Worm (Caenorhabditis elegans): ENCODE data around the gene Y97E10AR.6.

The Y97E10AR.6 gene

DNA sequence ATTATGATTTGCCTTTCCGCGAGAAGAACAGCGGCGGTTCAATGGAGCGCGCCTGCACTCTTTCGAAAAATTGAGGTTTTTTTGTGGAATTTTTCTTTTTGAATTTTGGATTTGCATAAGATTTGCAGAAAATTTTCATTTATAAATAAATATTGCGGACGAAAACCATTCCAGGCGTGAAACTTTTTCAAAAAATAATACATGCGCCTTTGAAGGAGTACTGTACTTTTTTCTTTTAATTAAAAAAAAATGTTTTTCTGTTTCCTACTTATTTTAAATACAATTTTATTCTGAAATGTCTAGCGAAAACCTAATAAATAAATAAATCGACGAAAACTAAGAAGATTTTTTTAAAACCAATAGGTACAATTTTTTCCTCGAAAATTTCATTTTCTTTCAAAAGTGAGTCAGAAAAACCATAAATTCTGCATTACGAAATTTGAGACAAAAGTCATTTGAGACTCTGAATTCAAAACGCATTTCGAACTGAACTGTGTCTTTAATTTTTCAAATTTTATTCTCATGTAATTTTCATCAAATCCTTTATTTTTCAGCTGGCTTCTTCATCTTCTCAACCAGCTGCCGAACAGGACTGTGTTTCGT is 32.7 kb downstream of the Y97E10AR.6 start, which contains the start of gene F26D11.1:
F26D11.1 (plus strand) TSS at position 553 of the 603 bp plus-strand sequence.
- TF ChIP-seq alr-1 (tag; optimal IDR thresholded peaks at IDR 0.05) = no peak
- TF ChIP-seq nhr-77 (tag; optimal IDR thresholded peaks at IDR 0.05) = no peak
- no peak for TF ChIP-seq peb-1 (tag; optimal IDR thresholded peaks at IDR 0.05)
- TF ChIP-seq fos-1 (tag; optimal IDR thresholded peaks at IDR 0.05) = no peak
- TF ChIP-seq nhr-23 (tag; optimal IDR thresholded peaks at IDR 0.05) = no peak
- TF ChIP-seq crh-2 (tag; optimal IDR thresholded peaks at IDR 0.05) = no peak
- TF ChIP-seq ZK546.5 (tag; optimal IDR thresholded peaks at IDR 0.05) = no peak
- TF ChIP-seq Y55F3AM.14 (GFP tag; optimal IDR thresholded peaks at IDR 0.05) = no peak
- TF ChIP-seq mab-5 (tag; optimal IDR thresholded peaks at IDR 0.05) = no peak
- TF ChIP-seq lin-39 (tag; optimal IDR thresholded peaks at IDR 0.05) = no peak
- no peak for TF ChIP-seq ztf-11 (tag; optimal IDR thresholded peaks at IDR 0.05)
- TF ChIP-seq nhr-12 (tag; optimal IDR thresholded peaks at IDR 0.05) = no peak
- TF ChIP-seq skn-1 (tag; optimal IDR thresholded peaks at IDR 0.05) = no peak
- TF ChIP-seq sem-4 (tag; optimal IDR thresholded peaks at IDR 0.05) = no peak
- TF ChIP-seq egl-27 (tag; optimal IDR thresholded peaks at IDR 0.05) = no peak
- no peak for TF ChIP-seq elt-1 (tag; optimal IDR thresholded peaks at IDR 0.05)

DNA sequence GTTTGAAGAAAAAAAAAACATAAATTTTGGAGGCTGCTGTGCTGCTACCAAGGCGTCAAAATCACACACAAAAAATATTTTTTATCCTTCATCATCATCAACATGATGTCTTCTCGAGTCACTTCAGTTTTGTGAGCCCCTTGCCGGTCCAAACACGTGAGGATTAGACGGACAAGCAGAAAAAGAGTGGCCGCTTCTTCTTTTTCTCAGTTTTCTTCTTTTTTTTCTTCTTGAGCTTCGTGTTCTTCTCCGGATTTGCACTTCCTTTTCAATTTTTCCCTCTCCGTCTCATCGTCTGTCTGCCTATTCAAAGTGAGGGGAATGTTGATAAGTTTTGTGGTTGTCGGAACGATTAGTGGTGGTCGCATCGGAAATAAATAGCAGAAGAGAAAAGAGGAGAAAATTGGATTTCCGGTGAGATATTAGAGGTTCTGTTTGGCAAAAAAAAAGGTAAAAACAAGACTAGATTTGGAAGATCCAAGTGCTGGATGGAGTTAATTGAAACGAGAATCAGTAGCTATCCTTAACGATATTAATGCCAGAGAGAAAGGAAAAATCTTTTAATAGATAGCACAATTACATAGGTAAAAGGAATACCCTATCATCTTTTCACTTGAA is 33.3 kb downstream of the Y97E10AR.6 start:
- TF ChIP-seq sma-9 (GFP tag; optimal IDR thresholded peaks at IDR 0.05) = peak; percentile 19
- TF ChIP-seq sma-9 (tag; optimal IDR thresholded peaks at IDR 0.05) = no peak
- TF ChIP-seq egl-27 (tag; optimal IDR thresholded peaks at IDR 0.05) = peak; percentile 32
- TF ChIP-seq peb-1 (tag; optimal IDR thresholded peaks at IDR 0.05) = no peak
- no peak for TF ChIP-seq sma-3 (GFP tag; optimal IDR thresholded peaks at IDR 0.05)
- peak in 1 of 2 experiments; percentile 56 for TF ChIP-seq lsy-2 (tag; optimal IDR thresholded peaks at IDR 0.05)
- no peak for TF ChIP-seq nhr-10 (tag; optimal IDR thresholded peaks at IDR 0.05)
- no peak for TF ChIP-seq lin-39 (tag; optimal IDR thresholded peaks at IDR 0.05)
- TF ChIP-seq zag-1 (tag; optimal IDR thresholded peaks at IDR 0.05) = peak; percentile 61
- TF ChIP-seq snpc-4 (tag; optimal IDR thresholded peaks at IDR 0.05) = peak; percentile 26
- no peak for TF ChIP-seq ama-1 (optimal IDR thresholded peaks at IDR 0.05)
- TF ChIP-seq nhr-11 (tag; optimal IDR thresholded peaks at IDR 0.05) = no peak
- TF ChIP-seq unc-55 (GFP tag; optimal IDR thresholded peaks at IDR 0.05) = peak; percentile 83
- peak; percentile 11 for TF ChIP-seq Y55F3AM.14 (GFP tag; optimal IDR thresholded peaks at IDR 0.05)
- no peak for TF ChIP-seq nhr-21 (tag; optimal IDR thresholded peaks at IDR 0.05)
- peak; percentile 14 for TF ChIP-seq F13H6.1 (tag; optimal IDR thresholded peaks at IDR 0.05)
- TF ChIP-seq lin-13 (GFP tag; optimal IDR thresholded peaks at IDR 0.05) = no peak
- no peak for TF ChIP-seq nhr-237 (tag; optimal IDR thresholded peaks at IDR 0.05)
- TF ChIP-seq ZK546.5 (tag; optimal IDR thresholded peaks at IDR 0.05) = no peak
- no peak for TF ChIP-seq R02D3.7 (tag; optimal IDR thresholded peaks at IDR 0.05)
- no peak for TF ChIP-seq mbf-1 (tag; optimal IDR thresholded peaks at IDR 0.05)
- TF ChIP-seq ceh-82 (tag; optimal IDR thresholded peaks at IDR 0.05) = no peak
- no peak for TF ChIP-seq elt-3 (tag; optimal IDR thresholded peaks at IDR 0.05)
- no peak for TF ChIP-seq ztf-11 (tag; optimal IDR thresholded peaks at IDR 0.05)
- TF ChIP-seq gmeb-1 (tag; optimal IDR thresholded peaks at IDR 0.05) = no peak
- TF ChIP-seq dmd-4 (tag; optimal IDR thresholded peaks at IDR 0.05) = no peak
- no peak for TF ChIP-seq unc-39 (tag; optimal IDR thresholded peaks at IDR 0.05)
- no peak for TF ChIP-seq lin-11 (tag; optimal IDR thresholded peaks at IDR 0.05)
- TF ChIP-seq mdl-1 (tag; optimal IDR thresholded peaks at IDR 0.05) = peak in 1 of 2 experiments; percentile 67
- peak; percentile 11 for TF ChIP-seq crh-2 (tag; optimal IDR thresholded peaks at IDR 0.05)
- no peak for TF ChIP-seq nhr-12 (tag; optimal IDR thresholded peaks at IDR 0.05)
- TF ChIP-seq unc-62 (GFP tag; optimal IDR thresholded peaks at IDR 0.05) = no peak
- no peak for TF ChIP-seq nhr-6 (tag; optimal IDR thresholded peaks at IDR 0.05)
- no peak for TF ChIP-seq nhr-23 (tag; optimal IDR thresholded peaks at IDR 0.05)
- no peak for TF ChIP-seq fos-1 (tag; optimal IDR thresholded peaks at IDR 0.05)
- TF ChIP-seq blmp-1 (tag; optimal IDR thresholded peaks at IDR 0.05; ENCODE audit: insufficient read depth) = no peak
- TF ChIP-seq nhr-129 (tag; optimal IDR thresholded peaks at IDR 0.05) = peak; percentile 28
- TF ChIP-seq alr-1 (tag; optimal IDR thresholded peaks at IDR 0.05) = no peak
- no peak for TF ChIP-seq mab-5 (tag; optimal IDR thresholded peaks at IDR 0.05)
- TF ChIP-seq ceh-16 (tag; optimal IDR thresholded peaks at IDR 0.05) = no peak
- peak; percentile 62 for TF ChIP-seq C34F6.9 (tag; optimal IDR thresholded peaks at IDR 0.05)
- no peak for TF ChIP-seq ztf-4 (tag; optimal IDR thresholded peaks at IDR 0.05)

Data from whole organism, L2 larva.